Fruit fly (Drosophila melanogaster): ENCODE results near the gene Hipk.

Gene Hipk

dm6 chr3L:545512-546161 lies 2.8 kb downstream of the Hipk start (continued):
- TF ChIP-seq fu2 (GFP tag; optimal IDR thresholded peaks at IDR 0.05), result peak; percentile 57
- no peak for TF ChIP-seq Eip74EF (GFP tag; optimal IDR thresholded peaks at IDR 0.05)
- peak; percentile 58 for TF ChIP-seq CG17385 (GFP tag; optimal IDR thresholded peaks at IDR 0.05)
- TF ChIP-seq CG12391 (tag; optimal IDR thresholded peaks at IDR 0.05), result peak; percentile 53
- peak; percentile 74 for TF ChIP-seq Dek (tag; optimal IDR thresholded peaks at IDR 0.05)
- TF ChIP-seq lilli (GFP tag; optimal IDR thresholded peaks at IDR 0.05), result peak; percentile 87
- TF ChIP-seq cato (GFP tag; optimal IDR thresholded peaks at IDR 0.05; ENCODE audit: borderline replicate concordance), result no peak
- peak; percentile 76 for TF ChIP-seq Hand (GFP tag; optimal IDR thresholded peaks at IDR 0.05)
- peak; percentile 71 for TF ChIP-seq zfh2 (GFP tag; optimal IDR thresholded peaks at IDR 0.05)
- no peak for TF ChIP-seq en (GFP tag; optimal IDR thresholded peaks at IDR 0.05)
- TF ChIP-seq CG1603 (tag; optimal IDR thresholded peaks at IDR 0.05), result peak; percentile 59
- TF ChIP-seq crc (GFP tag; optimal IDR thresholded peaks at IDR 0.05), result peak; percentile 66
- TF ChIP-seq exex (tag; optimal IDR thresholded peaks at IDR 0.05), result peak; percentile 45
- TF ChIP-seq CG6689 (GFP tag; IDR thresholded peaks at IDR 0.05), result peak; percentile 43
- peak; percentile 62 for TF ChIP-seq CG8924 (tag; optimal IDR thresholded peaks at IDR 0.05)
- peak; percentile 49 for TF ChIP-seq CG6683 (GFP tag; optimal IDR thresholded peaks at IDR 0.05)
- TF ChIP-seq Atf-2 (GFP tag; optimal IDR thresholded peaks at IDR 0.05), result peak; percentile 37
- peak; percentile 17 for TF ChIP-seq sqz (GFP tag; optimal IDR thresholded peaks at IDR 0.05)
- peak; percentile 51 for TF ChIP-seq H2.0 (GFP tag; IDR thresholded peaks at IDR 0.05)
- no peak for TF ChIP-seq sna (GFP tag; IDR thresholded peaks at IDR 0.05; ENCODE audit: partially characterized antibody)
- no peak for TF ChIP-seq CG10654 (GFP tag; optimal IDR thresholded peaks at IDR 0.05)
- peak; percentile 91 for TF ChIP-seq sens (GFP tag)
- TF ChIP-seq tll (GFP tag; optimal IDR thresholded peaks at IDR 0.05), result no peak
- peak; percentile 72 for TF ChIP-seq lbe (GFP tag; optimal IDR thresholded peaks at IDR 0.05)
- peak; percentile 57 for TF ChIP-seq ERR (GFP tag; optimal IDR thresholded peaks at IDR 0.05)
- TF ChIP-seq Sin3A (optimal IDR thresholded peaks at IDR 0.05), result no peak
- TF ChIP-seq CG10267 (tag; optimal IDR thresholded peaks at IDR 0.05), result peak; percentile 26
- peak; percentile 19 for TF ChIP-seq CG15696 (tag; optimal IDR thresholded peaks at IDR 0.05)
- TF ChIP-seq ash1 (GFP tag; optimal IDR thresholded peaks at IDR 0.05), result peak; percentile 37
- no peak for TF ChIP-seq CG10565 (GFP tag; optimal IDR thresholded peaks at IDR 0.05)
- TF ChIP-seq Awh (GFP tag; IDR thresholded peaks at IDR 0.05), result 0 out of 2 replicates have a peak, but pooled peaks have one; percentile 13
- TF ChIP-seq fru (optimal IDR thresholded peaks at IDR 0.05), result no peak
- TF ChIP-seq Meics (GFP tag; optimal IDR thresholded peaks at IDR 0.05), result peak; percentile 84
- TF ChIP-seq peb (GFP tag; IDR thresholded peaks at IDR 0.05), result no peak
- TF ChIP-seq CG4282 (GFP tag; optimal IDR thresholded peaks at IDR 0.05), result peak; percentile 8
- no peak for TF ChIP-seq CG6175 (GFP tag; IDR thresholded peaks at IDR 0.05)
- peak; percentile 77; the same call in 2 of the 3 replicates for TF ChIP-seq CG11456 (GFP tag; IDR thresholded peaks at IDR 0.05)
- peak; percentile 43; the same call in 1 of the 2 replicates for TF ChIP-seq CG4360 (GFP tag; IDR thresholded peaks at IDR 0.05)
- TF ChIP-seq CG5180 (GFP tag; optimal IDR thresholded peaks at IDR 0.05), result peak; percentile 24
- no peak for TF ChIP-seq CG2129 (GFP tag; IDR thresholded peaks at IDR 0.05; ENCODE audit: partially characterized antibody)
- peak; percentile 78 for TF ChIP-seq gem (tag; optimal IDR thresholded peaks at IDR 0.05)
- no peak for TF ChIP-seq CG2875 (GFP tag; optimal IDR thresholded peaks at IDR 0.05)
- TF ChIP-seq CG33213 (GFP tag; optimal IDR thresholded peaks at IDR 0.05), result peak; percentile 51
- TF ChIP-seq CG6254 (GFP tag; optimal IDR thresholded peaks at IDR 0.05), result peak; percentile 5
- peak; percentile 64 for TF ChIP-seq CG13424 (tag; optimal IDR thresholded peaks at IDR 0.05)
- no peak for TF ChIP-seq repo (GFP tag; optimal IDR thresholded peaks at IDR 0.05)
- TF ChIP-seq CG13894 (tag; optimal IDR thresholded peaks at IDR 0.05), result peak; percentile 84
- TF ChIP-seq CG18599 (GFP tag; optimal IDR thresholded peaks at IDR 0.05), result peak; percentile 93
- TF ChIP-seq tgo (GFP tag; IDR thresholded peaks at IDR 0.05), result peak; percentile 58; the same call in 2 of the 3 replicates

Measured in whole organism, embryonic.